Worm (Caenorhabditis elegans) whole organism, young adult: ENCODE measurements around the gene Y56A3A.2.

ENCODE experiments used
- C17E4.6 ChIP-seq: fragments of 200-800 bp; sonication (Bioruptor generic); IDR thresholded peaks from 2 replicates; pipeline ENCODE4 v1.3.6; 2022; ENCODE audit warnings: missing genetic modification reagents, missing genetic modification characterization, missing compliant biosample characterization
- F22D6.2 ChIP-seq: sonication (generic microtip); optimal IDR thresholded peaks from 2 replicates; lab custom pipeline; 2016; ENCODE audit warnings: mild to moderate bottlenecking, missing genetic modification characterization, missing compliant biosample characterization
- F39B2.1 ChIP-seq: fragments of 200-800 bp; sonication (Bioruptor generic); IDR thresholded peaks from 2 replicates; pipeline ENCODE4 v1.3.6; 2022; ENCODE audit warnings: missing genetic modification reagents, missing genetic modification characterization, missing compliant biosample characterization
- K11D2.4 ChIP-seq: fragments of 200-800 bp; sonication (Bioruptor generic); IDR thresholded peaks from 2 replicates; pipeline ENCODE4 v1.3.6; 2022; ENCODE audit warnings: missing genetic modification reagents, missing genetic modification characterization, missing compliant biosample characterization
- Y67H2A.10 ChIP-seq: fragments of 200-800 bp; sonication (Bioruptor generic); conservative IDR thresholded peaks from 2 replicates; pipeline ENCODE4 v1.3.6; 2022; ENCODE audit warnings: missing genetic modification reagents, missing genetic modification characterization, missing compliant biosample characterization
- ceh-100 ChIP-seq: fragments of 200-800 bp; sonication (Bioruptor generic); IDR thresholded peaks from 2 replicates; pipeline ENCODE4 v1.3.6; 2022; ENCODE audit warnings: missing genetic modification reagents, missing genetic modification characterization, missing compliant biosample characterization
- ceh-79 ChIP-seq: sonication (generic microtip); optimal IDR thresholded peaks from 2 replicates; lab custom pipeline; 2017; ENCODE audit warnings: mild to moderate bottlenecking, missing genetic modification characterization, missing compliant biosample characterization
- ceh-91 ChIP-seq: fragments of 200-800 bp; sonication (Bioruptor generic); IDR thresholded peaks from 2 replicates; pipeline ENCODE4 v1.3.6; 2022; ENCODE audit warnings: missing genetic modification reagents, missing genetic modification characterization, missing compliant biosample characterization
- dpff-1 ChIP-seq: sonication (generic microtip); optimal IDR thresholded peaks from 2 replicates; lab custom pipeline; 2017; ENCODE audit warnings: mild to moderate bottlenecking, missing genetic modification characterization, missing compliant biosample characterization
- dpl-1 ChIP-seq: fragments of 150-350 bp; optimal IDR thresholded peaks from 2 replicates; lab custom pipeline; 2014; ENCODE audit warnings: missing biosample characterization, missing genetic modification reagents, missing genetic modification characterization
- ets-4 ChIP-seq: fragments of 200-800 bp; sonication (Bioruptor generic); optimal IDR thresholded peaks from 2 replicates; lab custom pipeline; 2018; ENCODE audit warnings: mild to moderate bottlenecking, missing genetic modification characterization, missing compliant biosample characterization
- him-1 ChIP-seq: sonication (generic microtip); optimal IDR thresholded peaks from 2 replicates; lab custom pipeline; 2016; ENCODE audit warnings: missing genotype, missing genetic modification reagents, missing genetic modification characterization, missing compliant biosample characterization
- hmg-1.2 ChIP-seq: fragments of 200-800 bp; sonication (Bioruptor generic); IDR thresholded peaks from 2 replicates; pipeline ENCODE4 v1.3.6; 2022; ENCODE audit warnings: missing genetic modification reagents, missing genetic modification characterization, missing compliant biosample characterization
- hrde-1 ChIP-seq: sonication (generic microtip); optimal IDR thresholded peaks from 2 replicates; lab custom pipeline; 2016; ENCODE audit warnings: missing genetic modification characterization, mild to moderate bottlenecking, missing compliant biosample characterization, moderate library complexity, missing genotype, missing genetic modification reagents, borderline replicate concordance
- hsf-1 ChIP-seq: fragments of 200-800 bp; sonication (Bioruptor generic); IDR thresholded peaks from 2 replicates; pipeline ENCODE4 v1.3.6; 2022; ENCODE audit warnings: missing genetic modification reagents, missing genetic modification characterization, missing compliant biosample characterization
- lin-35 ChIP-seq, 3 experiments: fragments of 150-350 bp in 2 of 3; sonication (generic microtip) in 1 of 3; optimal IDR thresholded peaks; 2 replicates each; lab custom pipeline; 2014 to 2018; ENCODE audit warnings: missing biosample characterization in 3 of 3, missing genetic modification characterization in 3 of 3, missing genetic modification reagents in 3 of 3
- madf-6 ChIP-seq: fragments of 200-800 bp; sonication (Bioruptor generic); IDR thresholded peaks from 2 replicates; pipeline ENCODE4 v1.3.6; 2022; ENCODE audit warnings: missing genetic modification reagents, missing genetic modification characterization, missing compliant biosample characterization
- madf-8 ChIP-seq: fragments of 200-800 bp; sonication (Bioruptor generic); conservative IDR thresholded peaks from 2 replicates; pipeline ENCODE4 v1.3.6; 2022; ENCODE audit warnings: missing genetic modification reagents, missing genetic modification characterization, missing compliant biosample characterization
- nfya-1 ChIP-seq: sonication (generic microtip); optimal IDR thresholded peaks from 2 replicates; lab custom pipeline; 2017; ENCODE audit warnings: antibody characterized with exemption, missing compliant biosample characterization, missing genetic modification characterization, borderline replicate concordance; ENCODE audit not compliant: insufficient read depth
- nfyb-1 ChIP-seq: fragments of 200-800 bp; sonication (Bioruptor generic); IDR thresholded peaks from 2 replicates; pipeline ENCODE4 v1.3.6; 2022; ENCODE audit warnings: missing genetic modification reagents, missing genetic modification characterization, missing compliant biosample characterization
- nhr-179 ChIP-seq: sonication (generic microtip); optimal IDR thresholded peaks from 2 replicates; lab custom pipeline; 2016; ENCODE audit warnings: mild to moderate bottlenecking, missing genetic modification characterization, missing compliant biosample characterization
- nhr-27 ChIP-seq: fragments of 200-800 bp; sonication (Bioruptor generic); optimal IDR thresholded peaks from 2 replicates; lab custom pipeline; 2018; ENCODE audit warnings: mild to moderate bottlenecking, missing genetic modification characterization, moderate library complexity, missing compliant biosample characterization
- nhr-80 ChIP-seq: sonication (generic microtip); optimal IDR thresholded peaks from 2 replicates; lab custom pipeline; 2016; ENCODE audit warnings: missing genetic modification characterization, missing compliant biosample characterization
- pbrm-1 ChIP-seq: fragments of 200-800 bp; sonication (Bioruptor generic); IDR thresholded peaks from 2 replicates; pipeline ENCODE4 v1.3.6; 2022; ENCODE audit warnings: missing genetic modification reagents, missing genetic modification characterization, missing compliant biosample characterization
- pha-4 ChIP-seq: fragments of 150-350 bp; sonication (generic microtip); optimal IDR thresholded peaks from 2 replicates; lab custom pipeline; 2014; ENCODE audit warnings: missing biosample characterization, missing genetic modification reagents, missing genetic modification characterization
- rec-8 ChIP-seq, 2 experiments: sonication (generic microtip); optimal IDR thresholded peaks; 2 replicates each; lab custom pipeline; 2016; ENCODE audit warnings: mild to moderate bottlenecking in 2 of 2, missing genetic modification characterization in 2 of 2, missing genetic modification reagents in 2 of 2, missing genotype in 2 of 2, missing biosample characterization in 1 of 2, missing compliant biosample characterization in 1 of 2, moderate library complexity in 1 of 2
- rpc-1 ChIP-seq, 2 experiments: fragments of 150-350 bp in 1 of 2; sonication (generic microtip) in 1 of 2; optimal IDR thresholded peaks; 2 replicates each; lab custom pipeline; 2014 to 2018; ENCODE audit warnings: missing biosample characterization in 1 of 2, missing genetic modification characterization in 1 of 2, missing genetic modification reagents in 1 of 2, missing genotype in 1 of 2
- snpc-1.1 ChIP-seq: sonication (generic microtip); optimal IDR thresholded peaks from 2 replicates; lab custom pipeline; 2017; ENCODE audit warnings: missing genetic modification characterization, mild to moderate bottlenecking, missing compliant biosample characterization, antibody characterized with exemption, moderate library complexity, missing genotype, missing genetic modification reagents; ENCODE audit not compliant: insufficient read depth
- snpc-4 ChIP-seq, 5 experiments: fragments of 150-350 bp in 1 of 5; sonication (generic microtip) in 4 of 5; optimal IDR thresholded peaks; 2 replicates each; lab custom pipeline; 2014 to 2018; ENCODE audit warnings: missing genetic modification characterization in 5 of 5, missing biosample characterization in 3 of 5, antibody characterized with exemption in 2 of 5, mild to moderate bottlenecking in 2 of 5, missing compliant biosample characterization in 2 of 5, missing genotype in 2 of 5, moderate library complexity in 2 of 5, missing genetic modification reagents in 1 of 5
- sptf-2 ChIP-seq: fragments of 200-800 bp; sonication (Bioruptor generic); optimal IDR thresholded peaks from 2 replicates; lab custom pipeline; 2018; ENCODE audit warnings: mild to moderate bottlenecking, missing genetic modification characterization, missing compliant biosample characterization
- tbp1 ChIP-seq: fragments of 200-800 bp; sonication (Bioruptor generic); optimal IDR thresholded peaks from 2 replicates; lab custom pipeline; 2018; ENCODE audit warnings: mild to moderate bottlenecking, missing genetic modification characterization, missing compliant biosample characterization

The Y56A3A.2 gene

DNA sequence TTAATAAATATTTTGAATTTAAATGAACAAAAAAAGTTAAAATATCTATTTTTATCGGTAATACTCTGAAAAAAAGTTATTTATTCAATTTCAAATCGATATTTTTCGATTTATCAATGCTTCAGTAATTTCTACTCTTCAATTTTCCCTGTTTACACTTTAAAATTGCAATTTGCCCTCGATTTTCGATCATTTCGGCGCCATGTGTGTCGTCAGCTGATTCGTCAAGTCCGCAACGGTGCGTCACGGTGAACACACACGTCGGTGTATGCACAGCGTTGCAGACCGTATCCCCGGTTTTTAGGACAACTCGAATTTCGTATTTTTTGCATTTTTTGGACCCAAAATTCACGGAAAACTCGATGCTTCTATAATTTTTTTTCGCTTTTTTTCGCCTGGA lies 38.8 kb downstream of the Y56A3A.2 start, which contains the start of gene C18D11.3 (continued):
- peak; percentile 16 for TF ChIP-seq him-1
- no peak for TF ChIP-seq nhr-179
- no peak for TF ChIP-seq rpc-1 (optimal IDR thresholded peaks at IDR 0.05; lab: Kevin White, UChicago)
- no peak for TF ChIP-seq rpc-1 (tag; optimal IDR thresholded peaks at IDR 0.05; lab: Kevin White, UChicago)
- peak; percentile 31; the same call in 1 of the 2 replicates for TF ChIP-seq madf-8 (GFP tag; lab: Robert Waterston, UW)
- peak; percentile 71; the same call in 1 of the 2 replicates for TF ChIP-seq Y67H2A.10
- no peak for TF ChIP-seq ceh-79
- no peak for TF ChIP-seq F39B2.1
- peak; percentile 33; the same call in 1 of the 2 replicates for TF ChIP-seq ceh-91 (GFP tag; lab: Robert Waterston, UW)
- TF ChIP-seq hrde-1 (tag; lab: Kevin White, UChicago), result no peak
- TF ChIP-seq ets-4 (GFP tag; lab: Kevin White, UChicago), result peak; percentile 27
- peak; percentile 75 for TF ChIP-seq ceh-100 (GFP tag; lab: Robert Waterston, UW)
- peak; percentile 81 for TF ChIP-seq pbrm-1 (GFP tag; lab: Robert Waterston, UW)

DNA sequence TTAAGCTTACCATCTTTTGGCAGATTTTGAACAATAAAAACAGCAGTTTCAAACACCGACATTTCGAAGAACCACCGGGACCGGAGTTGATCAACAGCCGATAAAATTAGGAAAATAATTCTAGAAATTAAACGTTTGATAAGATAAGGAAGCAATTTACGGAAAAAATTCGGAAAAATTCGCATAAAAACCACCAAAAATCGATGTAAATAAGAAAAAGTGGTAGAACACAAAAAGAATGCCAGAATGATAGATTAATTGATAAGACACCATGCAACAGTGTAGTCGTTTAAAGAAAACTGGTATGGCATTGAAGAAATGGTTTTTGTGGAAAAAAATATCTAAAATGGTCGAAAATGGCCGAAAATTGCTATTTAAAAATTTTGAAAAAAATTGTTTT lies 39.6 kb downstream of the Y56A3A.2 start, which contains the start of gene maa-1:
Gene maa-1 (minus strand): TSS at position 120 of the 400 bp plus-strand sequence.
- TF ChIP-seq rec-8 (tag; optimal IDR thresholded peaks at IDR 0.05; lab: Kevin White, UChicago) (no peak), K11D2.4 (GFP tag; lab: Robert Waterston, UW) (no peak), F22D6.2 (tag; lab: Kevin White, UChicago) (no peak), nhr-80 (tag; lab: Kevin White, UChicago) (peak; percentile 48), lin-35 (GFP tag; optimal IDR thresholded peaks at IDR 0.05; lab: Kevin White, UChicago) (no peak), F39B2.1 (no peak), Y67H2A.10 (no peak)

ce11 chrIII:11817865-11818264 lies 44.2 kb downstream of the Y56A3A.2 start:
- no peak for TF ChIP-seq nfya-1
- TF ChIP-seq sptf-2 (GFP tag; lab: Kevin White, UChicago), result no peak
- peak; percentile 49 for TF ChIP-seq snpc-1.1
- no peak for TF ChIP-seq tbp1
- no peak for TF ChIP-seq pbrm-1 (GFP tag; lab: Robert Waterston, UW)
- TF ChIP-seq madf-6 (GFP tag; lab: Robert Waterston, UW), result 0 out of 2 replicates have a peak, but pooled peaks have one; percentile 7
- TF ChIP-seq C17E4.6, result no peak
- no peak for TF ChIP-seq him-1
- peak; percentile 26 for TF ChIP-seq snpc-4 (GFP tag; optimal IDR thresholded peaks at IDR 0.05; lab: Kevin White, UChicago)
- peak in 2 of 4 experiments; percentile 80 for TF ChIP-seq snpc-4 (tag; optimal IDR thresholded peaks at IDR 0.05; lab: Kevin White, UChicago)
- no peak for TF ChIP-seq nfyb-1 (GFP tag; lab: Robert Waterston, UW)
- peak; percentile 36; the same call in 1 of the 2 replicates for TF ChIP-seq hmg-1.2 (GFP tag; lab: Robert Waterston, UW)
- no peak for TF ChIP-seq dpl-1 (GFP tag; lab: Kevin White, UChicago)
- TF ChIP-seq dpff-1 (tag; lab: Kevin White, UChicago), result no peak
- TF ChIP-seq nhr-27 (tag; lab: Kevin White, UChicago), result no peak
- no peak for TF ChIP-seq pha-4 (tag; lab: Kevin White, UChicago)

- TF ChIP-seq hsf-1, result no peak
Measured at ce11 chrIII:11816523-11817003, 45.5 kb downstream of the Y56A3A.2 start, which contains the start of gene C18D11.1. TSS of gene C18D11.1 (plus strand) at chrIII:11816573.
